Worm (Caenorhabditis elegans) whole organism, early embryonic: Measurements from ENCODE around the gene Y75B8A.28.

Experiments used
- B0310.2 ChIP-seq: sonication (generic microtip); optimal IDR thresholded peaks from 2 replicates; lab custom pipeline; 2016; ENCODE audit warnings: mild to moderate bottlenecking, missing genetic modification characterization, missing compliant biosample characterization
- F13C5.2 ChIP-seq: sonication (generic microtip); optimal IDR thresholded peaks from 2 replicates; lab custom pipeline; 2017; ENCODE audit warnings: mild to moderate bottlenecking, missing genetic modification characterization, inconsistent platforms, missing compliant biosample characterization
- aly-1 ChIP-seq: sonication (generic microtip); optimal IDR thresholded peaks from 2 replicates; lab custom pipeline; 2016; ENCODE audit warnings: missing genetic modification characterization, missing compliant biosample characterization
- ama-1 ChIP-seq: fragments of 150-350 bp; optimal IDR thresholded peaks from 2 replicates; lab custom pipeline; 2014
- ceh-13 ChIP-seq: fragments of 200-800 bp; sonication (Bioruptor generic); optimal IDR thresholded peaks from 2 replicates; lab custom pipeline; 2018; ENCODE audit warnings: mild to moderate bottlenecking, missing genetic modification characterization, missing compliant biosample characterization
- flt-1 ChIP-seq: fragments of 200-800 bp; sonication (Bioruptor generic); IDR thresholded peaks from 2 replicates; pipeline ENCODE4 v1.3.6; 2022; ENCODE audit warnings: missing genetic modification characterization, missing compliant biosample characterization
- hmbx-1 ChIP-seq: sonication (generic microtip); optimal IDR thresholded peaks from 2 replicates; lab custom pipeline; 2016; ENCODE audit warnings: mild to moderate bottlenecking, missing genetic modification characterization, missing compliant biosample characterization
- hmg-4 ChIP-seq: fragments of 200-800 bp; sonication (Bioruptor generic); optimal IDR thresholded peaks from 2 replicates; lab custom pipeline; 2018; ENCODE audit warnings: mild to moderate bottlenecking, missing genetic modification characterization, missing compliant biosample characterization
- hnd-1 ChIP-seq: sonication (generic microtip); optimal IDR thresholded peaks from 2 replicates; lab custom pipeline; 2016; ENCODE audit warnings: missing genetic modification characterization, missing compliant biosample characterization
- pes-1 ChIP-seq: fragments of 200-800 bp; sonication (Bioruptor generic); IDR thresholded peaks from 2 replicates; pipeline ENCODE4 v1.3.6; 2022; ENCODE audit warnings: missing genetic modification reagents, missing genetic modification characterization, missing compliant biosample characterization
- scrt-1 ChIP-seq: fragments of 200-800 bp; sonication (Bioruptor generic); IDR thresholded peaks from 2 replicates; pipeline ENCODE4 v1.3.6; 2022; ENCODE audit warnings: missing genetic modification characterization, missing compliant biosample characterization
- sea-1 ChIP-seq: fragments of 200-800 bp; sonication (Bioruptor generic); conservative IDR thresholded peaks from 2 replicates; pipeline ENCODE4 v1.3.6; 2022; ENCODE audit warnings: missing genetic modification characterization, missing compliant biosample characterization
- tbx-11 ChIP-seq: fragments of 200-800 bp; sonication (Bioruptor generic); IDR thresholded peaks from 2 replicates; pipeline ENCODE4 v1.3.6; 2022; ENCODE audit warnings: missing genetic modification characterization, missing compliant biosample characterization
- tra-4 ChIP-seq: sonication (generic microtip); optimal IDR thresholded peaks from 2 replicates; lab custom pipeline; 2017; ENCODE audit warnings: missing genetic modification characterization, missing compliant biosample characterization

ce11 chrIII:12315179-12315578 lies 3.7 kb upstream of the Y75B8A.28 start, which contains the start of gene Y75B8A.37:
- TF ChIP-seq tbx-11 (GFP tag; lab: Robert Waterston, UW) (no peak), sea-1 (GFP tag; lab: Robert Waterston, UW) (no peak), hmbx-1 (tag; lab: Kevin White, UChicago) (no peak), ama-1 (lab: Kevin White, UChicago) (no peak), hnd-1 (no peak), tra-4 (tag; lab: Kevin White, UChicago) (no peak), hmg-4 (GFP tag; lab: Kevin White, UChicago) (no peak), pes-1 (GFP tag; lab: Robert Waterston, UW) (no peak), scrt-1 (no peak), ceh-13 (GFP tag; lab: Kevin White, UChicago) (no peak), F13C5.2 (tag; lab: Kevin White, UChicago) (no peak), aly-1 (tag; lab: Kevin White, UChicago) (no peak), flt-1 (GFP tag; lab: Robert Waterston, UW) (no peak), B0310.2 (no peak)
